Worm (Caenorhabditis elegans) whole organism, L4/young adult: ENCODE data around the gene tpk-1.

Source experiments
- W03F9.2 ChIP-seq: fragments of 150-350 bp; optimal IDR thresholded peaks from 2 replicates; lab custom pipeline; 2014; ENCODE audit warnings: missing biosample characterization, missing genetic modification characterization
- dao-5 ChIP-seq: sonication (generic microtip); optimal IDR thresholded peaks from 2 replicates; lab custom pipeline; 2016; ENCODE audit warnings: missing genotype, missing genetic modification characterization, moderate library complexity, missing compliant biosample characterization
- him-1 ChIP-seq: sonication (generic microtip); optimal IDR thresholded peaks from 2 replicates; lab custom pipeline; 2016; ENCODE audit warnings: missing genotype, missing genetic modification reagents, missing genetic modification characterization, missing compliant biosample characterization

- TF ChIP-seq dao-5 (tag; lab: Kevin White, UChicago) = no peak
- peak; percentile 2 for TF ChIP-seq him-1 (tag; lab: Kevin White, UChicago)
- no peak for TF ChIP-seq W03F9.2
These were observed 25.6 kb upstream of the tpk-1 start for ce11 chrIII:8886309-8886708.
